Fruit fly (Drosophila melanogaster) whole organism, embryonic: ENCODE results near the gene rk.

Source experiments
- ATbp ChIP-seq: fragments of 200-800 bp; sonication (Bioruptor generic); optimal IDR thresholded peaks from 2 replicates; lab custom pipeline; 2017; ENCODE audit warnings: missing biosample characterization, mild to moderate bottlenecking, missing genetic modification characterization, missing genetic modification reagents
- Bdp1 ChIP-seq: fragments of 200-800 bp; sonication (Bioruptor generic); optimal IDR thresholded peaks from 3 replicates; lab custom pipeline; 2016; ENCODE audit warnings: missing biosample characterization, missing genetic modification characterization
- CG10209 ChIP-seq: fragments of 200-800 bp; sonication (Bioruptor generic); optimal IDR thresholded peaks from 3 replicates; lab custom pipeline; 2017; ENCODE audit warnings: missing biosample characterization, mild to moderate bottlenecking, missing genetic modification characterization, missing genetic modification reagents
- CG1024 ChIP-seq: fragments of 200-800 bp; sonication (Bioruptor generic); IDR thresholded peaks from 2 replicates; pipeline ENCODE4 v1.3.6; 2022; ENCODE audit warnings: missing biosample characterization, missing genetic modification characterization
- CG10543 ChIP-seq: fragments of 200-800 bp; sonication (Bioruptor generic); optimal IDR thresholded peaks from 3 replicates; lab custom pipeline; 2017; ENCODE audit warnings: missing biosample characterization, mild to moderate bottlenecking, missing genetic modification characterization, moderate library complexity
- CG10959 ChIP-seq: fragments of 200-800 bp; sonication (Bioruptor generic); IDR thresholded peaks from 2 replicates; pipeline ENCODE4 v1.3.6; 2022; ENCODE audit warnings: missing biosample characterization, missing genetic modification characterization
- CG12104 ChIP-seq: fragments of 200-800 bp; sonication (Bioruptor generic); optimal IDR thresholded peaks from 3 replicates; lab custom pipeline; 2016; ENCODE audit warnings: missing biosample characterization, missing genetic modification characterization
- CG12391 ChIP-seq: fragments of 200-800 bp; sonication (Bioruptor generic); optimal IDR thresholded peaks from 3 replicates; lab custom pipeline; 2018; ENCODE audit warnings: missing biosample characterization, mild to moderate bottlenecking, missing genetic modification characterization, moderate library complexity
- CG12744 ChIP-seq: fragments of 200-800 bp; sonication (Bioruptor generic); optimal IDR thresholded peaks from 2 replicates; lab custom pipeline; 2016; ENCODE audit warnings: missing biosample characterization, missing genetic modification characterization
- CG15479 ChIP-seq: fragments of 200-800 bp; sonication (Bioruptor generic); optimal IDR thresholded peaks from 3 replicates; lab custom pipeline; 2019; ENCODE audit warnings: missing biosample characterization, mild to moderate bottlenecking, missing genetic modification characterization, moderate library complexity
- CG17385 ChIP-seq: fragments of 200-800 bp; sonication (Bioruptor generic); optimal IDR thresholded peaks from 3 replicates; lab custom pipeline; 2018; ENCODE audit warnings: missing biosample characterization, mild to moderate bottlenecking, missing genetic modification characterization
- CG2129 ChIP-seq: fragments of 200-800 bp; sonication (Bioruptor generic); IDR thresholded peaks from 2 replicates; pipeline ENCODE4 v1.3.6; 2022; ENCODE audit warnings: missing biosample characterization, missing genetic modification characterization; ENCODE audit not compliant: partially characterized antibody
- CG2202 ChIP-seq: fragments of 200-800 bp; sonication (Bioruptor generic); optimal IDR thresholded peaks from 2 replicates; lab custom pipeline; 2018; ENCODE audit warnings: missing biosample characterization, mild to moderate bottlenecking, missing genetic modification characterization
- CG31441 ChIP-seq: fragments of 200-800 bp; sonication (Bioruptor generic); IDR thresholded peaks from 2 replicates; pipeline ENCODE4 v1.3.6; 2022; ENCODE audit warnings: missing biosample characterization, missing genetic modification characterization
- CG3407 ChIP-seq: fragments of 200-800 bp; sonication (Bioruptor generic); optimal IDR thresholded peaks from 2 replicates; lab custom pipeline; 2018; ENCODE audit warnings: missing biosample characterization, mild to moderate bottlenecking, missing genetic modification characterization
- CG5953 ChIP-seq: fragments of 200-800 bp; sonication (Bioruptor generic); IDR thresholded peaks from 2 replicates; pipeline ENCODE4 v1.3.6; 2022; ENCODE audit warnings: missing biosample characterization, missing genetic modification characterization
- CG7357 ChIP-seq: fragments of 200-800 bp; sonication (Bioruptor generic); IDR thresholded peaks from 3 replicates; pipeline ENCODE4 v1.3.6; 2022; ENCODE audit warnings: missing biosample characterization, missing genetic modification characterization
- Camta ChIP-seq: fragments of 200-800 bp; sonication (Bioruptor generic); optimal IDR thresholded peaks from 2 replicates; lab custom pipeline; 2016; ENCODE audit warnings: missing biosample characterization, missing genetic modification characterization
- Dfd ChIP-seq, 2 experiments: fragments of >200 bp; optimal IDR thresholded peaks; 2 replicates each; lab custom pipeline; 2017; ENCODE audit warnings: missing biosample characterization in 2 of 2, missing genetic modification characterization in 2 of 2
- Doc3 ChIP-seq: fragments of 200-800 bp; sonication (Bioruptor generic); IDR thresholded peaks from 3 replicates; pipeline ENCODE4 v1.3.6; 2022; ENCODE audit warnings: missing biosample characterization, missing genetic modification characterization; ENCODE audit not compliant: partially characterized antibody
- E2f1 ChIP-seq: fragments of 200-800 bp; sonication (Bioruptor generic); IDR thresholded peaks from 2 replicates; pipeline ENCODE4 v1.3.6; 2022; ENCODE audit warnings: missing biosample characterization, missing genetic modification characterization
- Hey ChIP-seq: fragments of 200-800 bp; sonication (Bioruptor generic); optimal IDR thresholded peaks from 3 replicates; lab custom pipeline; 2018; ENCODE audit warnings: missing biosample characterization, mild to moderate bottlenecking, missing genetic modification characterization
- Hr39 ChIP-seq: fragments of >200 bp; optimal IDR thresholded peaks from 2 replicates; lab custom pipeline; 2017
- Lim3 ChIP-seq: fragments of 200-800 bp; sonication (Bioruptor generic); IDR thresholded peaks from 2 replicates; pipeline ENCODE4 v1.3.6; 2022; ENCODE audit warnings: missing biosample characterization, missing genetic modification characterization
- Mes4 ChIP-seq: fragments of 200-800 bp; sonication (Bioruptor generic); optimal IDR thresholded peaks from 2 replicates; lab custom pipeline; 2016; ENCODE audit warnings: missing biosample characterization, missing genetic modification characterization
- Opbp ChIP-seq: fragments of 200-800 bp; sonication (Bioruptor generic); IDR thresholded peaks from 3 replicates; pipeline ENCODE4 v1.3.6; 2022; ENCODE audit warnings: missing biosample characterization, missing genetic modification characterization; ENCODE audit not compliant: partially characterized antibody
- Ravus ChIP-seq: fragments of 200-800 bp; sonication (Bioruptor generic); IDR thresholded peaks from 2 replicates; pipeline ENCODE4 v1.3.6; 2022; ENCODE audit warnings: missing biosample characterization, missing genetic modification characterization
- Side ChIP-seq: fragments of 200-800 bp; sonication (Bioruptor generic); optimal IDR thresholded peaks from 2 replicates; lab custom pipeline; 2016; ENCODE audit warnings: missing biosample characterization, missing genetic modification characterization
- Sry-β ChIP-seq: fragments of 200-800 bp; sonication (Bioruptor generic); optimal IDR thresholded peaks from 2 replicates; lab custom pipeline; 2018; ENCODE audit warnings: missing biosample characterization, mild to moderate bottlenecking, missing genetic modification characterization, moderate library complexity
- Trl ChIP-seq, 3 experiments: fragments of >200 bp in 2 of 3; fragments of 200-800 bp in 1 of 3; sonication (Bioruptor generic) in 1 of 3; optimal IDR thresholded peaks; 2 replicates in 1 of 3; 3 replicates in 2 of 3; lab custom pipeline; 2016 to 2017; ENCODE audit warnings: missing biosample characterization in 1 of 3, missing genetic modification characterization in 1 of 3
- Vsx1 ChIP-seq: fragments of 200-800 bp; sonication (Bioruptor generic); optimal IDR thresholded peaks from 2 replicates; lab custom pipeline; 2017; ENCODE audit warnings: missing biosample characterization, mild to moderate bottlenecking, missing genetic modification characterization, missing genetic modification reagents
- ab ChIP-seq: fragments of 200-800 bp; sonication (Bioruptor generic); optimal IDR thresholded peaks from 2 replicates; lab custom pipeline; 2016; ENCODE audit warnings: missing biosample characterization, missing genetic modification characterization
- abd-A ChIP-seq: fragments of 200-800 bp; sonication (Bioruptor generic); optimal IDR thresholded peaks from 3 replicates; lab custom pipeline; 2019; ENCODE audit warnings: missing biosample characterization, mild to moderate bottlenecking, missing genetic modification characterization, moderate library complexity
- ap ChIP-seq: fragments of 200-800 bp; sonication (Bioruptor generic); IDR thresholded peaks from 2 replicates; pipeline ENCODE4 v1.3.6; 2022; ENCODE audit warnings: missing biosample characterization, missing genetic modification characterization
- ato ChIP-seq: fragments of 200-800 bp; sonication (Bioruptor generic); IDR thresholded peaks from 2 replicates; pipeline ENCODE4 v1.3.6; 2022; ENCODE audit warnings: missing biosample characterization, missing genetic modification characterization; ENCODE audit not compliant: partially characterized antibody
- dpn ChIP-seq, 2 experiments: fragments of 200-800 bp; sonication (Bioruptor generic); optimal IDR thresholded peaks; 3 replicates each; lab custom pipeline; 2016; ENCODE audit warnings: missing biosample characterization in 2 of 2, missing genetic modification characterization in 2 of 2
- esg ChIP-seq: fragments of 200-800 bp; sonication (Bioruptor generic); conservative IDR thresholded peaks from 2 replicates; pipeline ENCODE4 v1.3.6; 2022; ENCODE audit warnings: missing biosample characterization, missing genetic modification characterization
- fd64A ChIP-seq: fragments of 200-800 bp; sonication (Bioruptor generic); optimal IDR thresholded peaks from 3 replicates; lab custom pipeline; 2018; ENCODE audit warnings: missing biosample characterization, mild to moderate bottlenecking, missing genetic modification characterization
- fu2 ChIP-seq: fragments of 200-800 bp; sonication (Bioruptor generic); optimal IDR thresholded peaks from 2 replicates; lab custom pipeline; 2016; ENCODE audit warnings: missing biosample characterization, missing genetic modification characterization
- gfzf ChIP-seq: fragments of 200-800 bp; sonication (Bioruptor generic); optimal IDR thresholded peaks from 2 replicates; lab custom pipeline; 2016; ENCODE audit warnings: missing biosample characterization, mild to moderate bottlenecking, missing genetic modification characterization, moderate library complexity
- ken ChIP-seq: fragments of 200-800 bp; sonication (Bioruptor generic); IDR thresholded peaks from 3 replicates; pipeline ENCODE4 v1.3.6; 2022; ENCODE audit warnings: missing biosample characterization, missing genetic modification characterization
- lov ChIP-seq, 2 experiments: fragments of 200-800 bp in 1 of 2; fragments of >200 bp in 1 of 2; sonication (Bioruptor generic) in 1 of 2; IDR thresholded peaks in 1 of 2; optimal IDR thresholded peaks in 1 of 2; 2 replicates in 1 of 2; 3 replicates in 1 of 2; pipeline versions ENCODE4 v1.3.6 to Lab custom; 2017 to 2022; ENCODE audit warnings: missing biosample characterization in 1 of 2, missing genetic modification characterization in 1 of 2
- p53 ChIP-seq: fragments of 200-800 bp; sonication (Bioruptor generic); optimal IDR thresholded peaks from 2 replicates; lab custom pipeline; 2016; ENCODE audit warnings: missing biosample characterization, missing genetic modification characterization
- peb ChIP-seq: fragments of 200-800 bp; sonication (Bioruptor generic); IDR thresholded peaks from 2 replicates; pipeline ENCODE4 v1.3.6; 2022; ENCODE audit warnings: missing biosample characterization, missing genetic modification characterization
- sc ChIP-seq, 3 experiments: fragments of >200 bp in 2 of 3; fragments of 200-800 bp in 1 of 3; sonication (Bioruptor generic) in 1 of 3; optimal IDR thresholded peaks; 2 replicates in 2 of 3; 3 replicates in 1 of 3; lab custom pipeline; 2017; ENCODE audit warnings: mild to moderate bottlenecking in 1 of 3, missing biosample characterization in 1 of 3, missing genetic modification characterization in 1 of 3, missing genetic modification reagents in 1 of 3
- tin ChIP-seq: fragments of 200-800 bp; sonication (Bioruptor generic); optimal IDR thresholded peaks from 3 replicates; lab custom pipeline; 2016; ENCODE audit warnings: missing biosample characterization, missing genetic modification characterization
- vfl ChIP-seq: fragments of 200-800 bp; sonication (Bioruptor generic); optimal IDR thresholded peaks from 2 replicates; lab custom pipeline; 2016; ENCODE audit warnings: missing biosample characterization, missing genetic modification characterization
- vvl ChIP-seq: fragments of 200-800 bp; sonication (Bioruptor generic); IDR thresholded peaks from 2 replicates; pipeline ENCODE4 v1.3.6; 2022; ENCODE audit warnings: missing biosample characterization, missing genetic modification characterization
- zf30C ChIP-seq: fragments of 200-800 bp; sonication (Bioruptor generic); optimal IDR thresholded peaks from 3 replicates; lab custom pipeline; 2018; ENCODE audit warnings: missing biosample characterization, mild to moderate bottlenecking, missing genetic modification characterization

rk gene

dm6 chr2L:14011591-14012303 lies 10.7 kb upstream of the rk start (continued):
- TF ChIP-seq CG12391 (tag; lab: Kevin White, UChicago): no peak
- TF ChIP-seq ATbp: no peak
- TF ChIP-seq ken: 0 out of 3 replicates have a peak, but pooled peaks have one; percentile 50
- TF ChIP-seq abd-A (tag; lab: Kevin White, UChicago): no peak
- no peak for TF ChIP-seq Sry-β (GFP tag; lab: Kevin White, UChicago)
- TF ChIP-seq Bdp1: no peak
- TF ChIP-seq Doc3 (GFP tag; lab: Robert Waterston, UW): no peak
- no peak for TF ChIP-seq CG2202 (tag; lab: Kevin White, UChicago)
- peak; percentile 31 for TF ChIP-seq CG17385 (GFP tag; lab: Kevin White, UChicago)
- no peak for TF ChIP-seq fd64A
- no peak for TF ChIP-seq ap (GFP tag; lab: Robert Waterston, UW)
- TF ChIP-seq Hr39 (lab: Kevin White, UChicago): no peak
- TF ChIP-seq CG15479 (GFP tag; lab: Kevin White, UChicago): no peak
- TF ChIP-seq sc (optimal IDR thresholded peaks at IDR 0.05; lab: Kevin White, UChicago): no peak
- no peak for TF ChIP-seq sc (GFP tag; optimal IDR thresholded peaks at IDR 0.05; lab: Kevin White, UChicago)
- TF ChIP-seq CG5953 (GFP tag; lab: Robert Waterston, UW): no peak
- no peak for TF ChIP-seq CG1024 (GFP tag; lab: Robert Waterston, UW)
- TF ChIP-seq ab (GFP tag; lab: Kevin White, UChicago): no peak
- TF ChIP-seq tin (GFP tag; lab: Kevin White, UChicago): peak; percentile 3
- TF ChIP-seq CG10209 (GFP tag; lab: Kevin White, UChicago): no peak
- TF ChIP-seq vfl (GFP tag; lab: Kevin White, UChicago): no peak
- no peak for TF ChIP-seq CG7357 (GFP tag; lab: Robert Waterston, UW)
- TF ChIP-seq Camta (GFP tag; lab: Kevin White, UChicago): no peak
- TF ChIP-seq CG12104 (GFP tag; lab: Kevin White, UChicago): no peak
- no peak; the same call in 1 of the 2 replicates for TF ChIP-seq esg
- TF ChIP-seq Opbp: peak; percentile 71; the same call in 2 of the 3 replicates
- no peak for TF ChIP-seq gfzf (GFP tag; lab: Kevin White, UChicago)
- peak; percentile 38; the same call in 1 of the 2 replicates for TF ChIP-seq E2f1
- TF ChIP-seq p53 (GFP tag; lab: Kevin White, UChicago): no peak
- TF ChIP-seq CG2129: no peak
- TF ChIP-seq Side: no peak
- TF ChIP-seq Vsx1 (GFP tag; lab: Kevin White, UChicago): no peak
- no peak for TF ChIP-seq zf30C (GFP tag; lab: Kevin White, UChicago)
- TF ChIP-seq vvl: peak; percentile 84
- TF ChIP-seq CG3407: no peak
- no peak for TF ChIP-seq CG10543 (GFP tag; lab: Kevin White, UChicago)
- no peak for TF ChIP-seq Hey (tag; lab: Kevin White, UChicago)
- no peak for TF ChIP-seq CG10959 (GFP tag; lab: Robert Waterston, UW)
- TF ChIP-seq lov (optimal IDR thresholded peaks at IDR 0.05; lab: Kevin White, UChicago): no peak
- no peak for TF ChIP-seq lov (GFP tag; IDR thresholded peaks at IDR 0.05; lab: Robert Waterston, UW)
- no peak for TF ChIP-seq Lim3 (GFP tag; lab: Robert Waterston, UW)
- no peak for TF ChIP-seq Dfd (GFP tag; optimal IDR thresholded peaks at IDR 0.05; lab: Kevin White, UChicago)
- no peak for TF ChIP-seq Trl (optimal IDR thresholded peaks at IDR 0.05; lab: Kevin White, UChicago)
- no peak for TF ChIP-seq Trl (GFP tag; optimal IDR thresholded peaks at IDR 0.05; lab: Kevin White, UChicago)
- peak; percentile 35; the same call in 1 of the 2 replicates for TF ChIP-seq CG31441 (GFP tag; lab: Robert Waterston, UW)
- peak; percentile 5 to 15 for TF ChIP-seq dpn (GFP tag; optimal IDR thresholded peaks at IDR 0.05; lab: Kevin White, UChicago)
- no peak for TF ChIP-seq Ravus
- TF ChIP-seq ato (GFP tag; lab: Robert Waterston, UW): no peak
- no peak for TF ChIP-seq Mes4 (GFP tag; lab: Kevin White, UChicago)
- no peak for TF ChIP-seq peb (GFP tag; lab: Robert Waterston, UW)
- TF ChIP-seq fu2 (GFP tag; lab: Kevin White, UChicago): no peak
- TF ChIP-seq CG12744 (GFP tag; lab: Kevin White, UChicago): no peak
